Worm (Caenorhabditis elegans) whole organism, midembryonic: ENCODE measurements around the gene C06C6.7.

ENCODE experiments used
- flt-1 ChIP-seq: fragments of 200-800 bp; sonication (Bioruptor generic); IDR thresholded peaks from 2 replicates; pipeline ENCODE4 v1.3.6; 2022; ENCODE audit warnings: missing genetic modification characterization, missing compliant biosample characterization
- klf-2 ChIP-seq: fragments of 200-800 bp; sonication (Bioruptor generic); conservative IDR thresholded peaks from 2 replicates; pipeline ENCODE4 v1.3.6; 2022; ENCODE audit warnings: missing genetic modification reagents, missing genetic modification characterization, missing compliant biosample characterization
- tab-1 ChIP-seq: fragments of 200-800 bp; sonication (Bioruptor generic); IDR thresholded peaks from 2 replicates; pipeline ENCODE4 v1.3.6; 2022; ENCODE audit warnings: missing genetic modification characterization, missing compliant biosample characterization
- ztf-29 ChIP-seq: fragments of 200-800 bp; sonication (Bioruptor generic); IDR thresholded peaks from 2 replicates; pipeline ENCODE4 v1.3.6; 2022; ENCODE audit warnings: missing genetic modification reagents, missing genetic modification characterization, missing compliant biosample characterization

DNA sequence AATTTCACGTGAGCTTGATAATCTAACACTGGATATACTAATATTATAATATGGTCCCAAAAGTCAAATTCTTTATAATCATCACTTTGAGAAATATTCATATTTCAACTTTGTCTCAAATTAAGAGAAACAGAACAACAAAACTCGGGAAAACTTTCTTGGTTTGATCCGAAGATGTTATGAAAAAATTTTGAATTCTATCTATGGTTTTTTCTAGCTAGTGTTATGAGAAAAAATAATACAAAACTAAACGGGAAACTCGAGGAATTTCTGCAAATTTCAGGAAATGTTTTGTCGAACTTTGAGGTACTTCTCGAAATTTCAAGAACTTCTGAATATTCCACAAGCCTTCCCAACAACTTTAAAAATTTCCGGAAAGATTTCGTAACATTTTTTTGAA, 41.0 kb upstream of the C06C6.7 start, which contains the start of gene srw-59:
- no peak for TF ChIP-seq ztf-29 (GFP tag; lab: Robert Waterston, UW)
- TF ChIP-seq flt-1 (GFP tag; lab: Robert Waterston, UW) = no peak
- TF ChIP-seq klf-2 (GFP tag; lab: Robert Waterston, UW) = no peak
- no peak for TF ChIP-seq tab-1
